Fruit fly (Drosophila melanogaster) whole organism, embryonic: ENCODE measurements around the gene p23.

Experiments used
- Bdp1 ChIP-seq: fragments of 200-800 bp; sonication (Bioruptor generic); optimal IDR thresholded peaks from 3 replicates; lab custom pipeline; 2016; ENCODE audit warnings: missing biosample characterization, missing genetic modification characterization
- Blimp-1 ChIP-seq: fragments of 200-800 bp; sonication (Bioruptor generic); optimal IDR thresholded peaks from 3 replicates; lab custom pipeline; 2018; ENCODE audit warnings: missing biosample characterization, missing genetic modification characterization, mild to moderate bottlenecking, moderate library complexity, missing genetic modification reagents
- CG10147 ChIP-seq: fragments of 200-800 bp; sonication (Bioruptor generic); optimal IDR thresholded peaks from 2 replicates; lab custom pipeline; 2019; ENCODE audit warnings: missing biosample characterization, mild to moderate bottlenecking, missing genetic modification characterization, moderate library complexity
- CG11093 ChIP-seq: fragments of 200-800 bp; sonication (Bioruptor generic); IDR thresholded peaks from 3 replicates; pipeline ENCODE4 v1.3.6; 2022; ENCODE audit warnings: missing biosample characterization, missing genetic modification characterization
- CG11456 ChIP-seq: fragments of 200-800 bp; sonication (Bioruptor generic); IDR thresholded peaks from 3 replicates; pipeline ENCODE4 v1.3.6; 2022; ENCODE audit warnings: missing biosample characterization, missing genetic modification characterization
- CG11696 ChIP-seq: fragments of 200-800 bp; sonication (Bioruptor generic); IDR thresholded peaks from 2 replicates; pipeline ENCODE4 v1.3.6; 2022; ENCODE audit warnings: missing biosample characterization, missing genetic modification characterization
- CG12659 ChIP-seq: fragments of 200-800 bp; sonication (Bioruptor generic); optimal IDR thresholded peaks from 3 replicates; lab custom pipeline; 2017; ENCODE audit warnings: mild to moderate bottlenecking, missing biosample characterization, missing genetic modification reagents, missing genetic modification characterization
- CG13123 ChIP-seq: fragments of 200-800 bp; sonication (Bioruptor generic); optimal IDR thresholded peaks from 2 replicates; lab custom pipeline; 2016; ENCODE audit warnings: missing biosample characterization, missing genetic modification characterization
- CG13424 ChIP-seq: fragments of 200-800 bp; sonication (Bioruptor generic); optimal IDR thresholded peaks from 2 replicates; lab custom pipeline; 2019; ENCODE audit warnings: missing biosample characterization, mild to moderate bottlenecking, missing genetic modification characterization, moderate library complexity
- CG15696 ChIP-seq: fragments of 200-800 bp; sonication (Bioruptor generic); optimal IDR thresholded peaks from 2 replicates; lab custom pipeline; 2019; ENCODE audit warnings: missing biosample characterization, mild to moderate bottlenecking, missing genetic modification characterization, moderate library complexity
- CG1602 ChIP-seq: fragments of 200-800 bp; sonication (Bioruptor generic); optimal IDR thresholded peaks from 3 replicates; lab custom pipeline; 2016; ENCODE audit warnings: missing biosample characterization, missing genetic modification characterization
- CG16815 ChIP-seq: fragments of 200-800 bp; sonication (Bioruptor generic); optimal IDR thresholded peaks from 3 replicates; lab custom pipeline; 2017; ENCODE audit warnings: missing biosample characterization, mild to moderate bottlenecking, missing genetic modification characterization
- CG1792 ChIP-seq: fragments of 200-800 bp; sonication (Bioruptor generic); optimal IDR thresholded peaks from 2 replicates; lab custom pipeline; 2016; ENCODE audit warnings: missing biosample characterization, missing genetic modification characterization
- CG18262 ChIP-seq: fragments of 200-800 bp; optimal IDR thresholded peaks from 3 replicates; lab custom pipeline; 2019; ENCODE audit warnings: missing biosample characterization, mild to moderate bottlenecking, missing genetic modification characterization, moderate library complexity
- CG2120 ChIP-seq: fragments of 200-800 bp; sonication (Bioruptor generic); optimal IDR thresholded peaks from 3 replicates; lab custom pipeline; 2016; ENCODE audit warnings: missing biosample characterization, missing genetic modification characterization
- CG2875 ChIP-seq: fragments of 200-800 bp; sonication (Bioruptor generic); optimal IDR thresholded peaks from 2 replicates; lab custom pipeline; 2017; ENCODE audit warnings: missing biosample characterization, mild to moderate bottlenecking, missing genetic modification characterization, missing genetic modification reagents
- CG3163 ChIP-seq: fragments of 200-800 bp; sonication (Bioruptor generic); optimal IDR thresholded peaks from 3 replicates; lab custom pipeline; 2016; ENCODE audit warnings: missing biosample characterization, missing genetic modification characterization
- CG4707 ChIP-seq: fragments of 200-800 bp; sonication (Bioruptor generic); optimal IDR thresholded peaks from 2 replicates; lab custom pipeline; 2018; ENCODE audit warnings: missing biosample characterization, mild to moderate bottlenecking, missing genetic modification characterization, moderate library complexity
- CG4854 ChIP-seq: fragments of 200-800 bp; sonication (Bioruptor generic); optimal IDR thresholded peaks from 2 replicates; lab custom pipeline; 2016; ENCODE audit warnings: missing biosample characterization, missing genetic modification characterization, inconsistent platforms
- CG6813 ChIP-seq: fragments of 200-800 bp; sonication (Bioruptor generic); optimal IDR thresholded peaks from 2 replicates; lab custom pipeline; 2017; ENCODE audit warnings: missing biosample characterization, missing genetic modification characterization, mild to moderate bottlenecking, moderate library complexity, missing genetic modification reagents
- CG7928 ChIP-seq: fragments of 200-800 bp; sonication (Bioruptor generic); optimal IDR thresholded peaks from 2 replicates; lab custom pipeline; 2017; ENCODE audit warnings: missing biosample characterization, mild to moderate bottlenecking, missing genetic modification characterization
- CG9609 ChIP-seq: fragments of 200-800 bp; sonication (Bioruptor generic); optimal IDR thresholded peaks from 3 replicates; lab custom pipeline; 2016; ENCODE audit warnings: missing biosample characterization, missing genetic modification characterization
- CG9797 ChIP-seq: fragments of 200-800 bp; sonication (Bioruptor generic); optimal IDR thresholded peaks from 3 replicates; lab custom pipeline; 2018; ENCODE audit warnings: missing biosample characterization, mild to moderate bottlenecking, missing genetic modification characterization
- Dp ChIP-seq: fragments of 200-800 bp; sonication (Bioruptor generic); optimal IDR thresholded peaks from 2 replicates; lab custom pipeline; 2018; ENCODE audit warnings: missing biosample characterization, mild to moderate bottlenecking, missing genetic modification characterization, moderate library complexity
- HHEX ChIP-seq: fragments of 200-800 bp; sonication (Bioruptor generic); optimal IDR thresholded peaks from 3 replicates; lab custom pipeline; 2017; ENCODE audit warnings: missing biosample characterization, mild to moderate bottlenecking, missing genetic modification characterization, missing genetic modification reagents
- HLH4C ChIP-seq: fragments of 200-800 bp; sonication (Bioruptor generic); IDR thresholded peaks from 3 replicates; pipeline ENCODE4 v1.3.6; 2022; ENCODE audit warnings: missing biosample characterization, missing genetic modification characterization; ENCODE audit not compliant: partially characterized antibody
- Hr3 ChIP-seq: fragments of 200-800 bp; sonication (Bioruptor generic); optimal IDR thresholded peaks from 3 replicates; lab custom pipeline; 2016; ENCODE audit warnings: missing biosample characterization, missing genetic modification characterization
- Hr39 ChIP-seq: fragments of >200 bp; optimal IDR thresholded peaks from 2 replicates; lab custom pipeline; 2017
- Jarid2 ChIP-seq: fragments of 200-800 bp; sonication (Bioruptor generic); optimal IDR thresholded peaks from 3 replicates; lab custom pipeline; 2017; ENCODE audit warnings: mild to moderate bottlenecking, missing biosample characterization, missing genetic modification reagents, missing genetic modification characterization
- MESR4 ChIP-seq: fragments of 200-800 bp; sonication (Bioruptor generic); optimal IDR thresholded peaks from 2 replicates; lab custom pipeline; 2018; ENCODE audit warnings: missing biosample characterization, mild to moderate bottlenecking, missing genetic modification characterization, moderate library complexity
- Mad ChIP-seq: fragments of 200-800 bp; sonication (Bioruptor generic); optimal IDR thresholded peaks from 2 replicates; lab custom pipeline; 2016; ENCODE audit warnings: missing biosample characterization, missing genetic modification characterization
- Nf-YB ChIP-seq: fragments of 200-800 bp; sonication (Bioruptor generic); optimal IDR thresholded peaks from 3 replicates; lab custom pipeline; 2019; ENCODE audit warnings: missing biosample characterization, mild to moderate bottlenecking, missing genetic modification characterization, moderate library complexity
- Poxn ChIP-seq: fragments of 200-800 bp; sonication (Bioruptor generic); IDR thresholded peaks from 2 replicates; pipeline ENCODE4 v1.3.6; 2022; ENCODE audit warnings: missing biosample characterization, missing genetic modification characterization
- Six4 ChIP-seq: fragments of 200-800 bp; sonication (Bioruptor generic); optimal IDR thresholded peaks from 2 replicates; lab custom pipeline; 2016; ENCODE audit warnings: missing biosample characterization, missing genetic modification characterization
- TFAM ChIP-seq: fragments of 200-800 bp; sonication (Bioruptor generic); optimal IDR thresholded peaks from 2 replicates; lab custom pipeline; 2017; ENCODE audit warnings: missing biosample characterization, missing genetic modification characterization, inconsistent platforms
- Xbp1 ChIP-seq: fragments of 200-800 bp; sonication (Bioruptor generic); optimal IDR thresholded peaks from 3 replicates; lab custom pipeline; 2016; ENCODE audit warnings: missing biosample characterization, mild to moderate bottlenecking, missing genetic modification characterization
- ac ChIP-seq: fragments of 200-800 bp; sonication (Bioruptor generic); optimal IDR thresholded peaks from 3 replicates; lab custom pipeline; 2017; ENCODE audit warnings: missing biosample characterization, mild to moderate bottlenecking, missing genetic modification characterization
- ase ChIP-seq: fragments of 200-800 bp; sonication (Bioruptor generic); IDR thresholded peaks from 3 replicates; pipeline ENCODE4 v1.3.6; 2022; ENCODE audit warnings: missing biosample characterization, missing genetic modification characterization
- bcd ChIP-seq: fragments of 200-800 bp; sonication (Bioruptor generic); optimal IDR thresholded peaks from 2 replicates; lab custom pipeline; 2017; ENCODE audit warnings: missing biosample characterization, mild to moderate bottlenecking, missing genetic modification characterization
- eve ChIP-seq, 2 experiments: fragments of >200 bp; optimal IDR thresholded peaks; 2 replicates each; lab custom pipeline; 2017; ENCODE audit warnings: missing biosample characterization in 2 of 2, missing genetic modification characterization in 2 of 2
- fru ChIP-seq: fragments of >200 bp; optimal IDR thresholded peaks from 2 replicates; lab custom pipeline; 2017
- gsb ChIP-seq: fragments of 200-800 bp; sonication (Bioruptor generic); IDR thresholded peaks from 2 replicates; pipeline ENCODE4 v1.3.6; 2022; ENCODE audit warnings: missing biosample characterization, missing genetic modification characterization
- hth ChIP-seq: fragments of >200 bp; optimal IDR thresholded peaks from 2 replicates; lab custom pipeline; 2017; ENCODE audit warnings: inconsistent platforms
- inv ChIP-seq: fragments of 200-800 bp; sonication (Bioruptor generic); IDR thresholded peaks from 2 replicates; pipeline ENCODE4 v1.3.6; 2022; ENCODE audit warnings: missing biosample characterization, missing genetic modification characterization; ENCODE audit not compliant: partially characterized antibody
- nmo ChIP-seq: fragments of 200-800 bp; sonication (Bioruptor generic); optimal IDR thresholded peaks from 2 replicates; lab custom pipeline; 2018; ENCODE audit warnings: missing biosample characterization, mild to moderate bottlenecking, missing genetic modification characterization, moderate library complexity
- onecut ChIP-seq: fragments of 200-800 bp; sonication (Bioruptor generic); IDR thresholded peaks from 2 replicates; pipeline ENCODE4 v1.3.6; 2022; ENCODE audit warnings: missing biosample characterization, missing genetic modification characterization
- pfk ChIP-seq: fragments of 200-800 bp; sonication (Bioruptor generic); optimal IDR thresholded peaks from 2 replicates; lab custom pipeline; 2018; ENCODE audit warnings: missing biosample characterization, mild to moderate bottlenecking, missing genetic modification characterization, moderate library complexity
- pros ChIP-seq: fragments of 200-800 bp; sonication (Bioruptor generic); optimal IDR thresholded peaks from 3 replicates; lab custom pipeline; 2019; ENCODE audit warnings: missing biosample characterization, mild to moderate bottlenecking, missing genetic modification characterization, moderate library complexity
- vnd ChIP-seq: fragments of 200-800 bp; sonication (Bioruptor generic); IDR thresholded peaks from 3 replicates; pipeline ENCODE4 v1.3.6; 2022; ENCODE audit warnings: missing biosample characterization, missing genetic modification characterization; ENCODE audit not compliant: partially characterized antibody
- zen2 ChIP-seq: fragments of 200-800 bp; sonication (Bioruptor generic); IDR thresholded peaks from 3 replicates; pipeline ENCODE4 v1.3.6; 2022; ENCODE audit warnings: missing biosample characterization, missing genetic modification characterization; ENCODE audit not compliant: partially characterized antibody

The p23 gene

DNA sequence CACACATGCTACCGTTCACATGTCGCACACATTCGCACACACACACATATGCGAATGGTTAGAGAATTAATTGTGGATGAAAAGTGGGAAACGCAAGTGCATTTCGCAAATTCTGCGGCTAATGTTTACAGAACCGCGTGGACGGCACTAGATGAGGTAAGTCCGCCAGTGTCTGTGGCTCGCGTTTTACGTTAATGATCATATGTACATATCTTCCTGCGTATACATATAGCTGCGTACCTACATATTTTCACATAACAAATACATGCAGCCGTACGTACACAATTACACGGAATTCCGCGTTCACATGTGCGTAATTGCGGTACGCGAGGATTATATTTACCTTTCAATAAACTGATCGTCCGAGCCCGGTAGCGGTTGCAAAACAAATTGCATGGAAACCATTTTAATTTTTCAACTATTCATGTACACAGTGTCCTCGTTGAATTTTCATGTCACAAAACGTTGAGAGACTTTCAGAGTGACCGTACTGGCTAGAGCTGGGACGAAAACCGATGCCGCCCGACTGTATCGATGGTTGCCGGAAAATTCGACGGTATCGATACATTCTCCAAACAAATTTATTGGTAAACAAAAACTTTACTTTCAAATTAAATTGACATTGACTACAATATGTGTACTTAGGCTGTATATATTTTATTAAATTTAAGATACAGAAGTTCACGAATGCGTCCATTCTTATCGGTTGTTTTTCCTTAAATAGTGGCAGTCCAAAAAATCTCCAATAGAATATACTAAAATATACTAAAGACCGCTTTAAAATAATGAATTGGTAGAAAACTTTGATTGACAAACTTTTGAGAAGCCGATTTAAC, 47.6 kb downstream of the p23 start, which contains the start of gene hyd (continued):
- TF ChIP-seq CG11696 (GFP tag; lab: Robert Waterston, UW) (no peak), CG16815 (GFP tag; lab: Kevin White, UChicago) (no peak), Hr3 (GFP tag; lab: Kevin White, UChicago) (no peak), onecut (GFP tag; lab: Robert Waterston, UW) (no peak), eve (GFP tag; optimal IDR thresholded peaks at IDR 0.05; lab: Kevin White, UChicago) (no peak), gsb (no peak), Mad (GFP tag; lab: Kevin White, UChicago) (no peak), Nf-YB (GFP tag; lab: Kevin White, UChicago) (no peak), CG9797 (peak; percentile 88), CG18262 (no peak), ase (no peak), CG11456 (GFP tag; lab: Robert Waterston, UW) (no peak), Blimp-1 (GFP tag; lab: Kevin White, UChicago) (no peak), Xbp1 (peak; percentile 15), CG3163 (GFP tag; lab: Kevin White, UChicago) (no peak), CG13123 (GFP tag; lab: Kevin White, UChicago) (no peak), CG10147 (GFP tag; lab: Kevin White, UChicago) (no peak), Six4 (no peak), inv (GFP tag; lab: Robert Waterston, UW) (peak; percentile 79), Dp (GFP tag; lab: Kevin White, UChicago) (peak; percentile 57), Hr39 (lab: Kevin White, UChicago) (no peak), CG7928 (GFP tag; lab: Kevin White, UChicago) (no peak), nmo (GFP tag; lab: Kevin White, UChicago) (peak; percentile 62), CG11093 (GFP tag; lab: Robert Waterston, UW) (no peak), CG4854 (GFP tag; lab: Kevin White, UChicago) (no peak), CG6813 (GFP tag; lab: Kevin White, UChicago) (no peak), CG2120 (GFP tag; lab: Kevin White, UChicago) (no peak), Jarid2 (GFP tag; lab: Kevin White, UChicago) (no peak), zen2 (GFP tag; lab: Robert Waterston, UW) (peak; percentile 66), CG15696 (tag; lab: Kevin White, UChicago) (no peak), HHEX (no peak), TFAM (GFP tag; lab: Kevin White, UChicago) (no peak), hth (lab: Kevin White, UChicago) (no peak), CG1602 (GFP tag; lab: Kevin White, UChicago) (no peak), vnd (GFP tag; lab: Robert Waterston, UW) (peak; percentile 67; the same call in 2 of the 3 replicates), CG4707 (GFP tag; lab: Kevin White, UChicago) (no peak), HLH4C (peak; percentile 84), Bdp1 (GFP tag; lab: Kevin White, UChicago) (no peak), MESR4 (GFP tag; lab: Kevin White, UChicago) (peak; percentile 92), CG12659 (GFP tag; lab: Kevin White, UChicago) (peak; percentile 77), Poxn (GFP tag; lab: Robert Waterston, UW) (no peak), CG9609 (GFP tag; lab: Kevin White, UChicago) (no peak), pfk (GFP tag; lab: Kevin White, UChicago) (no peak), fru (lab: Kevin White, UChicago) (no peak), ac (GFP tag; lab: Kevin White, UChicago) (no peak), bcd (GFP tag; lab: Kevin White, UChicago) (no peak), CG1792 (GFP tag; lab: Kevin White, UChicago) (peak; percentile 36), pros (no peak), CG13424 (tag; lab: Kevin White, UChicago) (no peak), CG2875 (GFP tag; lab: Kevin White, UChicago) (no peak)
